Fruit fly (Drosophila melanogaster) whole organism, embryonic: ENCODE results near the gene CG9673.

Source experiments
- CG10147 ChIP-seq: fragments of 200-800 bp; sonication (Bioruptor generic); optimal IDR thresholded peaks from 2 replicates; lab custom pipeline; 2019; ENCODE audit warnings: missing biosample characterization, mild to moderate bottlenecking, missing genetic modification characterization, moderate library complexity
- CG10959 ChIP-seq: fragments of 200-800 bp; sonication (Bioruptor generic); IDR thresholded peaks from 2 replicates; pipeline ENCODE4 v1.3.6; 2022; ENCODE audit warnings: missing biosample characterization, missing genetic modification characterization
- CG11085 ChIP-seq: fragments of 200-800 bp; sonication (Bioruptor generic); IDR thresholded peaks from 2 replicates; pipeline ENCODE4 v1.3.6; 2022; ENCODE audit warnings: missing biosample characterization, missing genetic modification characterization
- CG11696 ChIP-seq: fragments of 200-800 bp; sonication (Bioruptor generic); IDR thresholded peaks from 2 replicates; pipeline ENCODE4 v1.3.6; 2022; ENCODE audit warnings: missing biosample characterization, missing genetic modification characterization
- CG13775 ChIP-seq: fragments of 200-800 bp; sonication (Bioruptor generic); optimal IDR thresholded peaks from 3 replicates; lab custom pipeline; 2017; ENCODE audit warnings: missing biosample characterization, mild to moderate bottlenecking, missing genetic modification characterization
- CG13894 ChIP-seq: fragments of 200-800 bp; sonication (Bioruptor generic); optimal IDR thresholded peaks from 3 replicates; lab custom pipeline; 2018; ENCODE audit warnings: missing biosample characterization, mild to moderate bottlenecking, missing genetic modification characterization, moderate library complexity
- CG14965 ChIP-seq: fragments of 200-800 bp; sonication (Bioruptor generic); optimal IDR thresholded peaks from 2 replicates; lab custom pipeline; 2016; ENCODE audit warnings: missing biosample characterization, missing genetic modification characterization, borderline replicate concordance
- CG15514 ChIP-seq: fragments of 200-800 bp; sonication (Bioruptor generic); optimal IDR thresholded peaks from 3 replicates; lab custom pipeline; 2017; ENCODE audit warnings: missing biosample characterization, missing genetic modification characterization, mild to moderate bottlenecking, moderate library complexity, missing genetic modification reagents
- CG17328 ChIP-seq: fragments of 200-800 bp; sonication (Bioruptor generic); IDR thresholded peaks from 2 replicates; pipeline ENCODE4 v1.3.6; 2022; ENCODE audit warnings: missing biosample characterization, missing genetic modification characterization
- CG17802 ChIP-seq: fragments of 200-800 bp; sonication (Bioruptor generic); optimal IDR thresholded peaks from 2 replicates; lab custom pipeline; 2018; ENCODE audit warnings: missing biosample characterization, mild to moderate bottlenecking, missing genetic modification characterization, moderate library complexity
- CG1792 ChIP-seq: fragments of 200-800 bp; sonication (Bioruptor generic); optimal IDR thresholded peaks from 2 replicates; lab custom pipeline; 2016; ENCODE audit warnings: missing biosample characterization, missing genetic modification characterization
- CG2875 ChIP-seq: fragments of 200-800 bp; sonication (Bioruptor generic); optimal IDR thresholded peaks from 2 replicates; lab custom pipeline; 2017; ENCODE audit warnings: missing biosample characterization, mild to moderate bottlenecking, missing genetic modification characterization, missing genetic modification reagents
- CG30020 ChIP-seq: fragments of 200-800 bp; optimal IDR thresholded peaks from 2 replicates; lab custom pipeline; 2019; ENCODE audit warnings: missing biosample characterization, mild to moderate bottlenecking, missing genetic modification characterization, moderate library complexity
- CG30403 ChIP-seq: fragments of 200-800 bp; sonication (Bioruptor generic); optimal IDR thresholded peaks from 3 replicates; lab custom pipeline; 2016; ENCODE audit warnings: missing biosample characterization, missing genetic modification characterization
- CG42726 ChIP-seq: fragments of 200-800 bp; sonication (Bioruptor generic); IDR thresholded peaks from 2 replicates; pipeline ENCODE4 v1.3.6; 2022; ENCODE audit warnings: missing biosample characterization, missing genetic modification characterization; ENCODE audit not compliant: partially characterized antibody
- CG7928 ChIP-seq: fragments of 200-800 bp; sonication (Bioruptor generic); optimal IDR thresholded peaks from 2 replicates; lab custom pipeline; 2017; ENCODE audit warnings: missing biosample characterization, mild to moderate bottlenecking, missing genetic modification characterization
- CG8388 ChIP-seq: fragments of 200-800 bp; sonication (Bioruptor generic); optimal IDR thresholded peaks from 2 replicates; lab custom pipeline; 2019; ENCODE audit warnings: missing biosample characterization, mild to moderate bottlenecking, missing genetic modification characterization, moderate library complexity
- CG8944 ChIP-seq: fragments of 200-800 bp; sonication (Bioruptor generic); optimal IDR thresholded peaks from 3 replicates; lab custom pipeline; 2016; ENCODE audit warnings: missing biosample characterization, missing genetic modification characterization
- CG9215 ChIP-seq: fragments of 200-800 bp; sonication (Bioruptor generic); IDR thresholded peaks from 2 replicates; pipeline ENCODE4 v1.3.6; 2022; ENCODE audit warnings: missing biosample characterization, missing genetic modification characterization
- CG9437 ChIP-seq: fragments of 200-800 bp; sonication (Bioruptor generic); optimal IDR thresholded peaks from 2 replicates; lab custom pipeline; 2018; ENCODE audit warnings: missing biosample characterization, mild to moderate bottlenecking, missing genetic modification characterization
- Doc3 ChIP-seq: fragments of 200-800 bp; sonication (Bioruptor generic); IDR thresholded peaks from 3 replicates; pipeline ENCODE4 v1.3.6; 2022; ENCODE audit warnings: missing biosample characterization, missing genetic modification characterization; ENCODE audit not compliant: partially characterized antibody
- Fer2 ChIP-seq: fragments of 200-800 bp; sonication (Bioruptor generic); optimal IDR thresholded peaks from 2 replicates; lab custom pipeline; 2018; ENCODE audit warnings: missing biosample characterization, mild to moderate bottlenecking, missing genetic modification characterization, moderate library complexity
- Hr39 ChIP-seq: fragments of >200 bp; optimal IDR thresholded peaks from 2 replicates; lab custom pipeline; 2017
- Neu2 ChIP-seq: fragments of 200-800 bp; sonication (Bioruptor generic); optimal IDR thresholded peaks from 3 replicates; lab custom pipeline; 2016; ENCODE audit warnings: missing biosample characterization, missing genetic modification characterization, borderline replicate concordance
- Nf-YA ChIP-seq: fragments of 200-800 bp; sonication (Bioruptor generic); IDR thresholded peaks from 2 replicates; pipeline ENCODE4 v1.3.6; 2022; ENCODE audit warnings: missing biosample characterization, missing genetic modification characterization
- NfI ChIP-seq: fragments of 200-800 bp; sonication (Bioruptor generic); optimal IDR thresholded peaks from 3 replicates; lab custom pipeline; 2018; ENCODE audit warnings: missing biosample characterization, mild to moderate bottlenecking, missing genetic modification characterization, moderate library complexity
- Ravus ChIP-seq: fragments of 200-800 bp; sonication (Bioruptor generic); IDR thresholded peaks from 2 replicates; pipeline ENCODE4 v1.3.6; 2022; ENCODE audit warnings: missing biosample characterization, missing genetic modification characterization
- Sox100B ChIP-seq: fragments of 200-800 bp; sonication (Bioruptor generic); optimal IDR thresholded peaks from 3 replicates; lab custom pipeline; 2018; ENCODE audit warnings: missing biosample characterization, mild to moderate bottlenecking, missing genetic modification characterization
- ab ChIP-seq: fragments of 200-800 bp; sonication (Bioruptor generic); optimal IDR thresholded peaks from 2 replicates; lab custom pipeline; 2016; ENCODE audit warnings: missing biosample characterization, missing genetic modification characterization
- az2 ChIP-seq: fragments of 200-800 bp; sonication (Bioruptor generic); optimal IDR thresholded peaks from 3 replicates; lab custom pipeline; 2016; ENCODE audit warnings: missing biosample characterization, missing genetic modification characterization
- bab2 ChIP-seq: fragments of 200-800 bp; sonication (Bioruptor generic); optimal IDR thresholded peaks from 2 replicates; lab custom pipeline; 2016; ENCODE audit warnings: missing biosample characterization, missing genetic modification characterization
- ci ChIP-seq: fragments of 200-800 bp; sonication (Bioruptor generic); IDR thresholded peaks from 3 replicates; pipeline ENCODE4 v1.3.6; 2022; ENCODE audit warnings: missing biosample characterization, missing genetic modification characterization
- dan ChIP-seq: fragments of 200-800 bp; sonication (Bioruptor generic); IDR thresholded peaks from 2 replicates; pipeline ENCODE4 v1.3.6; 2022; ENCODE audit warnings: missing biosample characterization, missing genetic modification characterization
- dpn ChIP-seq, 2 experiments: fragments of 200-800 bp; sonication (Bioruptor generic); optimal IDR thresholded peaks; 3 replicates each; lab custom pipeline; 2016; ENCODE audit warnings: missing biosample characterization in 2 of 2, missing genetic modification characterization in 2 of 2
- dysf ChIP-seq: fragments of 200-800 bp; sonication (Bioruptor generic); IDR thresholded peaks from 3 replicates; pipeline ENCODE4 v1.3.6; 2022; ENCODE audit warnings: missing biosample characterization, missing genetic modification characterization
- emc ChIP-seq: fragments of 200-800 bp; sonication (Bioruptor generic); optimal IDR thresholded peaks from 2 replicates; lab custom pipeline; 2016; ENCODE audit warnings: missing biosample characterization, missing genetic modification characterization
- ems ChIP-seq: fragments of 200-800 bp; sonication (Bioruptor generic); optimal IDR thresholded peaks from 3 replicates; lab custom pipeline; 2016; ENCODE audit warnings: missing biosample characterization, missing genetic modification characterization
- eyg ChIP-seq: fragments of 200-800 bp; sonication (Bioruptor generic); optimal IDR thresholded peaks from 3 replicates; lab custom pipeline; 2016; ENCODE audit warnings: missing biosample characterization, missing genetic modification characterization
- fd102C ChIP-seq: fragments of 200-800 bp; sonication (Bioruptor generic); optimal IDR thresholded peaks from 2 replicates; lab custom pipeline; 2018; ENCODE audit warnings: missing biosample characterization, mild to moderate bottlenecking, missing genetic modification characterization, moderate library complexity
- gcm ChIP-seq: fragments of 200-800 bp; sonication (Bioruptor generic); optimal IDR thresholded peaks from 2 replicates; lab custom pipeline; 2019; ENCODE audit warnings: missing biosample characterization, mild to moderate bottlenecking, missing genetic modification characterization, moderate library complexity
- gt ChIP-seq: fragments of 200-800 bp; sonication (Bioruptor generic); IDR thresholded peaks from 2 replicates; pipeline ENCODE4 v1.3.6; 2022; ENCODE audit warnings: missing biosample characterization, missing genetic modification characterization
- inv ChIP-seq: fragments of 200-800 bp; sonication (Bioruptor generic); IDR thresholded peaks from 2 replicates; pipeline ENCODE4 v1.3.6; 2022; ENCODE audit warnings: missing biosample characterization, missing genetic modification characterization; ENCODE audit not compliant: partially characterized antibody
- jing ChIP-seq: fragments of 200-800 bp; sonication (Bioruptor generic); optimal IDR thresholded peaks from 2 replicates; lab custom pipeline; 2018; ENCODE audit warnings: missing biosample characterization, mild to moderate bottlenecking, missing genetic modification characterization
- ken ChIP-seq: fragments of 200-800 bp; sonication (Bioruptor generic); IDR thresholded peaks from 3 replicates; pipeline ENCODE4 v1.3.6; 2022; ENCODE audit warnings: missing biosample characterization, missing genetic modification characterization
- knrl ChIP-seq: fragments of 200-800 bp; sonication (Bioruptor generic); IDR thresholded peaks from 3 replicates; pipeline ENCODE4 v1.3.6; 2022; ENCODE audit warnings: missing biosample characterization, missing genetic modification characterization; ENCODE audit not compliant: partially characterized antibody
- phol ChIP-seq: fragments of 200-800 bp; sonication (Bioruptor generic); optimal IDR thresholded peaks from 3 replicates; lab custom pipeline; 2018; ENCODE audit warnings: missing biosample characterization, mild to moderate bottlenecking, missing genetic modification characterization, moderate library complexity
- ranshi ChIP-seq: fragments of 200-800 bp; sonication (Bioruptor generic); IDR thresholded peaks from 2 replicates; pipeline ENCODE4 v1.3.6; 2022; ENCODE audit warnings: missing biosample characterization, missing genetic modification characterization
- stc ChIP-seq: fragments of 200-800 bp; sonication (Bioruptor generic); IDR thresholded peaks from 2 replicates; pipeline ENCODE4 v1.3.6; 2022; ENCODE audit warnings: missing biosample characterization, missing genetic modification characterization
- sug ChIP-seq: fragments of 200-800 bp; optimal IDR thresholded peaks from 2 replicates; lab custom pipeline; 2019; ENCODE audit warnings: missing biosample characterization, mild to moderate bottlenecking, missing genetic modification characterization, moderate library complexity

The CG9673 gene

DNA sequence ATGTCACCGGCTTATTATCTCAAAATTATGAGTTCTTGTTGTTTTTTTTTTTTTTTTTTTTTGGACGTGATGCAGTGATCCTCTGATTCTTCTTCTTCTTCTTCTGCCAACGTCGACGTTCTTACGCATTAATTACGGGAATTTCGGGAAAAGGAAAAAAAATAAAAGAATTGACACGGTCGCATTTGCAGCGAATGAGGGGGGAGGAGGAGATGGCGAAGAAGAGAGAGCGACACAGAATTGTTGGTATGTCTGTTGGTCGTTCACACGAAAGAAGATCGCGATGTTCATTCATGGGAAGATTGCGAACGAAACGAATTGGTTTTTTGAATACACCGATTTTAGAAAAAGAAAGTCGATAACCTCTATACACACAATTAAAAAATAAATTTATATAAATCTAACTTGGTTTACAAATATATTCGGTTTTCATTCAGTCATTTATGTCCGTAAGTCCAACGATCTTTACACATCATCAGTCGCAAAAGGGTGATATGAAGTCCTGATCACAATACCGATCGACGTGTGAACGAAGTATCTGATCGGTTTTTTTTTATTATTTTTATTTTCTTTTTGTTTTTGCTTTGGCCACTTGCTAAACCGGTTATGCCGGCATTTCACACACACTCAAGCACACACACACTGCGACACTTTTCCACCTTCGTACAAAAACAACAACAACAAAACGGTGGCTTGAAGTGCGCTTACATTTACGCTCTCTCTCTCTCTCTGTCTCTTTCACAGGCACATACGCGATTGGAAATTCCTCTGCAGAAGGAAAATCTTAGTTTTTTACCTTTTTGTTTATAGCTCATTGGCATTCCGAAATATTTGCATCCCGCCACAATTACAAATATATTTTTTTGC is 47.3 kb upstream of the CG9673 start (continued):
- TF ChIP-seq inv: no peak
- TF ChIP-seq gcm (GFP tag; lab: Kevin White, UChicago): peak; percentile 77
- TF ChIP-seq Nf-YA (GFP tag; lab: Robert Waterston, UW): no peak
- peak; percentile 41 for TF ChIP-seq Fer2
- TF ChIP-seq CG9215: no peak
- peak; percentile 15; the same call in 1 of the 2 replicates for TF ChIP-seq CG11696 (GFP tag; lab: Robert Waterston, UW)
- no peak for TF ChIP-seq CG1792 (GFP tag; lab: Kevin White, UChicago)
- TF ChIP-seq CG8944 (GFP tag; lab: Kevin White, UChicago): no peak
- peak; percentile 80 for TF ChIP-seq CG8388
- TF ChIP-seq gt (GFP tag; lab: Robert Waterston, UW): no peak
- TF ChIP-seq CG15514: peak; percentile 28
- no peak for TF ChIP-seq CG17802 (tag; lab: Kevin White, UChicago)
- peak; percentile 66 for TF ChIP-seq CG30403
- TF ChIP-seq sug (tag; lab: Kevin White, UChicago): peak; percentile 69
- TF ChIP-seq CG11085 (GFP tag; lab: Robert Waterston, UW): no peak
- peak; percentile 80 for TF ChIP-seq phol (tag; lab: Kevin White, UChicago)
- TF ChIP-seq ci: peak; percentile 60; the same call in 1 of the 3 replicates
- TF ChIP-seq CG30020: peak; percentile 48
- TF ChIP-seq CG10959 (GFP tag; lab: Robert Waterston, UW): no peak
- no peak for TF ChIP-seq CG7928 (GFP tag; lab: Kevin White, UChicago)
- TF ChIP-seq dan (GFP tag; lab: Robert Waterston, UW): no peak
- TF ChIP-seq CG13775: peak; percentile 70
- peak; percentile 16 to 48 for TF ChIP-seq dpn (GFP tag; optimal IDR thresholded peaks at IDR 0.05; lab: Kevin White, UChicago)
- TF ChIP-seq Sox100B (GFP tag; lab: Kevin White, UChicago): peak; percentile 81
- TF ChIP-seq ab: no peak
- peak; percentile 53 for TF ChIP-seq CG9437 (GFP tag; lab: Kevin White, UChicago)
- no peak for TF ChIP-seq emc (GFP tag; lab: Kevin White, UChicago)
- TF ChIP-seq Doc3 (GFP tag; lab: Robert Waterston, UW): no peak
- peak; percentile 46; the same call in 1 of the 2 replicates for TF ChIP-seq ranshi (GFP tag; lab: Robert Waterston, UW)
- peak; percentile 53 for TF ChIP-seq CG17328 (GFP tag; lab: Robert Waterston, UW)
- no peak for TF ChIP-seq Neu2
- peak; percentile 74; the same call in 2 of the 3 replicates for TF ChIP-seq dysf
- no peak for TF ChIP-seq bab2 (GFP tag; lab: Kevin White, UChicago)
- TF ChIP-seq ems: no peak
- TF ChIP-seq knrl (GFP tag; lab: Robert Waterston, UW): no peak
- TF ChIP-seq CG13894 (tag; lab: Kevin White, UChicago): peak; percentile 32
- TF ChIP-seq CG14965 (GFP tag; lab: Kevin White, UChicago): no peak
- no peak for TF ChIP-seq jing (GFP tag; lab: Kevin White, UChicago)
- no peak for TF ChIP-seq fd102C
- TF ChIP-seq az2 (GFP tag; lab: Kevin White, UChicago): peak; percentile 56
- TF ChIP-seq CG10147: peak; percentile 81
- TF ChIP-seq eyg (GFP tag; lab: Kevin White, UChicago): no peak
- TF ChIP-seq CG2875 (GFP tag; lab: Kevin White, UChicago): peak; percentile 44
- TF ChIP-seq CG42726 (GFP tag; lab: Robert Waterston, UW): no peak
- TF ChIP-seq NfI: peak; percentile 69
- TF ChIP-seq ken (GFP tag; lab: Robert Waterston, UW): peak; percentile 35; the same call in 1 of the 3 replicates
- no peak for TF ChIP-seq stc (GFP tag; lab: Robert Waterston, UW)
- TF ChIP-seq Ravus (GFP tag; lab: Robert Waterston, UW): no peak
- no peak for TF ChIP-seq Hr39 (lab: Kevin White, UChicago)
